Worm (Caenorhabditis elegans) whole organism, early embryonic: ENCODE measurements around the gene clec-183.

Experiments
- B0310.2 ChIP-seq: sonication (generic microtip); optimal IDR thresholded peaks from 2 replicates; lab custom pipeline; 2016; ENCODE audit warnings: mild to moderate bottlenecking, missing genetic modification characterization, missing compliant biosample characterization
- F13C5.2 ChIP-seq: sonication (generic microtip); optimal IDR thresholded peaks from 2 replicates; lab custom pipeline; 2017; ENCODE audit warnings: mild to moderate bottlenecking, missing genetic modification characterization, inconsistent platforms, missing compliant biosample characterization
- aly-1 ChIP-seq: sonication (generic microtip); optimal IDR thresholded peaks from 2 replicates; lab custom pipeline; 2016; ENCODE audit warnings: missing genetic modification characterization, missing compliant biosample characterization
- ama-1 ChIP-seq: fragments of 150-350 bp; optimal IDR thresholded peaks from 2 replicates; lab custom pipeline; 2014
- ceh-13 ChIP-seq: fragments of 200-800 bp; sonication (Bioruptor generic); optimal IDR thresholded peaks from 2 replicates; lab custom pipeline; 2018; ENCODE audit warnings: mild to moderate bottlenecking, missing genetic modification characterization, missing compliant biosample characterization
- ceh-36 ChIP-seq: sonication (generic microtip); optimal IDR thresholded peaks from 2 replicates; lab custom pipeline; 2016; ENCODE audit warnings: missing genetic modification characterization, inconsistent platforms, missing compliant biosample characterization
- ets-7 ChIP-seq: sonication (generic microtip); optimal IDR thresholded peaks from 2 replicates; lab custom pipeline; 2016; ENCODE audit warnings: missing genotype, missing genetic modification characterization, missing compliant biosample characterization
- flt-1 ChIP-seq: fragments of 200-800 bp; sonication (Bioruptor generic); IDR thresholded peaks from 2 replicates; pipeline ENCODE4 v1.3.6; 2022; ENCODE audit warnings: missing genetic modification characterization, missing compliant biosample characterization
- hmbx-1 ChIP-seq: sonication (generic microtip); optimal IDR thresholded peaks from 2 replicates; lab custom pipeline; 2016; ENCODE audit warnings: mild to moderate bottlenecking, missing genetic modification characterization, missing compliant biosample characterization
- hmg-4 ChIP-seq: fragments of 200-800 bp; sonication (Bioruptor generic); optimal IDR thresholded peaks from 2 replicates; lab custom pipeline; 2018; ENCODE audit warnings: mild to moderate bottlenecking, missing genetic modification characterization, missing compliant biosample characterization
- hnd-1 ChIP-seq: sonication (generic microtip); optimal IDR thresholded peaks from 2 replicates; lab custom pipeline; 2016; ENCODE audit warnings: missing genetic modification characterization, missing compliant biosample characterization
- pes-1 ChIP-seq: fragments of 200-800 bp; sonication (Bioruptor generic); IDR thresholded peaks from 2 replicates; pipeline ENCODE4 v1.3.6; 2022; ENCODE audit warnings: missing genetic modification reagents, missing genetic modification characterization, missing compliant biosample characterization
- scrt-1 ChIP-seq: fragments of 200-800 bp; sonication (Bioruptor generic); IDR thresholded peaks from 2 replicates; pipeline ENCODE4 v1.3.6; 2022; ENCODE audit warnings: missing genetic modification characterization, missing compliant biosample characterization
- sea-1 ChIP-seq: fragments of 200-800 bp; sonication (Bioruptor generic); conservative IDR thresholded peaks from 2 replicates; pipeline ENCODE4 v1.3.6; 2022; ENCODE audit warnings: missing genetic modification characterization, missing compliant biosample characterization
- tbx-11 ChIP-seq: fragments of 200-800 bp; sonication (Bioruptor generic); IDR thresholded peaks from 2 replicates; pipeline ENCODE4 v1.3.6; 2022; ENCODE audit warnings: missing genetic modification characterization, missing compliant biosample characterization
- tbx-37 ChIP-seq: fragments of 200-800 bp; sonication (Bioruptor generic); conservative IDR thresholded peaks from 2 replicates; pipeline ENCODE4 v1.3.6; 2022; ENCODE audit warnings: missing genetic modification reagents, missing genetic modification characterization, missing compliant biosample characterization
- tra-4 ChIP-seq: sonication (generic microtip); optimal IDR thresholded peaks from 2 replicates; lab custom pipeline; 2017; ENCODE audit warnings: missing genetic modification characterization, missing compliant biosample characterization

Gene clec-183

DNA sequence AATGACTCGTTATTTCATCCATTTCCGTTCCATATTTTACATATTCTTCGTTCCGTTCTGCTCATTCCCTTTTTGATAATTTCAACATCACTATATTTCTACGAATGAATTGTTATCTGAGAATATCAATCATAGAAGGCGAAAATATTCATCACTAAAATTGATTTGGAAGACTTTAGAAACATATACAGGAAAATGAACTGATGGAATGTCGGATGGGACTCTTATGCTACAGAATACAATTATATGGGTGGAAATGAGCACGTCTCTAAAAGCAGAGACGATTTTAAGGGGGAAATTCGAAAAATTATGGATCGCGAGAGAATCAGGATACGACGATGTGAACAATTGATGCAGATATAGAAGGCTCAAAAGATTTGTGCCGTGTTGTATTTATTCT, 7.8 kb upstream of the clec-183 start:
- TF ChIP-seq hmg-4 (GFP tag; lab: Kevin White, UChicago) (no peak), scrt-1 (GFP tag; lab: Robert Waterston, UW) (no peak), B0310.2 (tag; lab: Kevin White, UChicago) (no peak), tbx-11 (no peak)

DNA sequence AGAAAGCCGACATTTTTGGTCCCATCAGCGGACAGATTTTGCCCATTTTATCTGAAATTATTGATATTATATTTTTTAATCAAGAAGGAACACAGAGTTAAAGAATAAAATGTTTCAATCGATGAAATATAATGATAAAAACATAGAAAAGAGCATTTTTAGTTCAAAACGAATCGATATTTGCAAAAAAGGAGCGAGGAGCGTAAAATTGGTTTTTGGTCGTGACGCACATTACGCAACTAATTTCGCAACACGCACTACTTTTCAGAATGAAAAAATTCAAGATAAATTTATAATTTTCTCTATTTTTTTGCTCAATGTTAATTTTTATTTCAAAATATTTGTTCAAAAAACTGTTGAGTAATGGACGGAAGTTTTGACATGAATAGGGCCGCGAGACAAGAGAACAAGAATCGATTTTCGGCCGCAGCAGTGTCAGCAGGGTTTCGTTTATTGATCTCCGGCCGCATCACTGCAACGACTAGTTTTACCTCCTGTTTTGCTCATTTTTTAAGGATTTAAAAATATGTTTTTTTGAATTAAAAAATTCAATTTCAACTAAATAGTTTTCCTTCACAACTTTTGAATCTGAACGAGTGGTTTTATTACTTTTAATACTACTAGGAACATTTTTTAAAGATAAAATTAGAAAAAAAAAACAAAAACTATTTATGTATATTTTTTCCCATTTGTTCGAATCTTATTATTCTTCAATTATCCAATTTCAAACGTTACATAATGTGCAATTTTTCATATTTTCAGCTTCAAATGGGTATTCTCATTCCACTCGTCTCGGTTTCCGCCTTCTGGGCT, 6.6 kb upstream of the clec-183 start, which contains the start of the genes F49C12.12 and vha-17:
Gene F49C12.12, minus strand, starts transcription at position 51 of the 813 bp plus-strand sequence.
Gene vha-17, plus strand, starts transcription at position 763 of the 813 bp plus-strand sequence.
- TF ChIP-seq flt-1 (no peak), ceh-13 (GFP tag; lab: Kevin White, UChicago) (no peak), aly-1 (no peak), hmg-4 (GFP tag; lab: Kevin White, UChicago) (no peak), hmbx-1 (no peak), sea-1 (no peak), F13C5.2 (tag; lab: Kevin White, UChicago) (no peak), tbx-37 (GFP tag; lab: Robert Waterston, UW) (no peak), ama-1 (no peak), tra-4 (tag; lab: Kevin White, UChicago) (no peak), scrt-1 (GFP tag; lab: Robert Waterston, UW) (no peak)

DNA sequence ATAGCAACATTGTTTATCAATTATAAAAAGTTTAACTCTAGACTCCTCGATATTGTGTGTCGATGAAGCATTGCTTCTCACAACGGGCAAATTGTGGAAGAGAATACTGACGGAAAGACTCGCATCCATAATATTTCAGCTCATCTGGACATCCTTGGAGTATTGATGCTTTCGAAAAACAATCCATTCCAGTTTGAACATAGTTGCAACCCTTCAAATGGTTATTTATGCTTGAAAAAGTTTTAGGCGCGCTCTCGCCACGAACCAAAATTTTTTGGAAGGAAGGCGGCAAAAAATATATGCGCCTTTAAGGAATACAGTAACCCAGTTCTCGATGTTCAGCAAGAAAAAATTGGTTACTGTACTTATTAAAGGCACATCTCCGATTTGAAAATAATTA, 5.3 kb upstream of the clec-183 start:
- TF ChIP-seq tra-4 (tag; lab: Kevin White, UChicago), result no peak

DNA sequence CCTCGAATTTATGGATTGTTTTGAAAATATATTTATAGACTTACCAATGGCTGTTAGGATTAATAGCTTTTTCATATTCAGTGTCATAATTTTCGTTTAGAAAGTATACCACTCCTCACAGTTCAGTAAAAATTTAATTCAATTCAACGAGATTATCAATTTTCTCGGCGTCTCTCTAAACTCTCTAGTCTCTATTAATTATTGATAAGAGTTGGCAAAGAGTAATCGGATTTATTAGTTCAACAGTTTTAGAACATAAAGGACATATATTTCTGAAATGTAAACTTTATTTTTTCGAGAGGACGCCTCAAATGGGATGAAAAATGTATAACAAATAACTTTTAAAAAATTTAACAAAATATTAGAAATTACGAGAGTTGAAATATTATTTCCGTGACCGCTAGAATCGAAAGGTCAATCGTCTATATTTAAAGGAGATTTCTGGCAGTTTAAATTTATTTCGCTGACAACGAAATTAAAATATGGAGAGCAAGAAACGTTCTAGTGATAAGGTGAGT, 3.8 kb upstream of the clec-183 start, which contains the start of the genes nspg-11 and F49C12.15:
Gene nspg-11, minus strand, starts transcription at position 101 of the 518 bp plus-strand sequence.
Gene F49C12.15, plus strand, starts transcription at position 468 of the 518 bp plus-strand sequence.
- no peak for TF ChIP-seq hmbx-1
- TF ChIP-seq B0310.2 (tag; lab: Kevin White, UChicago), result no peak
- no peak for TF ChIP-seq hmg-4 (GFP tag; lab: Kevin White, UChicago)
- no peak for TF ChIP-seq hnd-1 (tag; lab: Kevin White, UChicago)
- no peak for TF ChIP-seq ceh-13 (GFP tag; lab: Kevin White, UChicago)
- TF ChIP-seq aly-1, result no peak
- no peak for TF ChIP-seq flt-1
- no peak for TF ChIP-seq ceh-36 (tag; lab: Kevin White, UChicago)
- no peak for TF ChIP-seq F13C5.2 (tag; lab: Kevin White, UChicago)
- no peak for TF ChIP-seq ama-1
- no peak for TF ChIP-seq tra-4 (tag; lab: Kevin White, UChicago)
- TF ChIP-seq tbx-37 (GFP tag; lab: Robert Waterston, UW), result no peak

DNA sequence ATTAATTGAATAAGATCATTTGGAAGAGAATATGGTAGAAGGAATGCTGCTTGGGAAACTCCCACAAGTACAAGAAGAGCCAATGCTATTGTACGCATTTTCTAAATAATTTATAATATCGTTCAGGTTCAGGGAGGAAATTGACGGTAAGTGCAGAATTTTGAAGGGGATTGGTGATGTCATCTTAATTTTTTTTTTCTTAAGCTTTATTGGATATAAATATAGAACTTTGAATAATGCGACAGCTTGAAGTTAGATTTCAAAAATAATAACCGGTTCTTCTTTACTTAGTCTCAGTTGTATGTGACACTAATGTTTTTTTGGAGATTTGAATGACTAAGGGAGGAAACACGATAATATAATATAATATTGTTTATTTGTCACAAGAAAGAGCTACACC, 2.9 kb downstream of the clec-183 start, which contains the start of gene nspg-7.1:
Gene nspg-7.1, minus strand, starts transcription at position 101 of the 400 bp plus-strand sequence.
- TF ChIP-seq F13C5.2 (tag; lab: Kevin White, UChicago) (no peak), ets-7 (tag; lab: Kevin White, UChicago) (no peak), tbx-11 (no peak), hmg-4 (GFP tag; lab: Kevin White, UChicago) (no peak), pes-1 (no peak), aly-1 (no peak), tra-4 (tag; lab: Kevin White, UChicago) (no peak), tbx-37 (GFP tag; lab: Robert Waterston, UW) (no peak), ceh-13 (GFP tag; lab: Kevin White, UChicago) (no peak)

DNA sequence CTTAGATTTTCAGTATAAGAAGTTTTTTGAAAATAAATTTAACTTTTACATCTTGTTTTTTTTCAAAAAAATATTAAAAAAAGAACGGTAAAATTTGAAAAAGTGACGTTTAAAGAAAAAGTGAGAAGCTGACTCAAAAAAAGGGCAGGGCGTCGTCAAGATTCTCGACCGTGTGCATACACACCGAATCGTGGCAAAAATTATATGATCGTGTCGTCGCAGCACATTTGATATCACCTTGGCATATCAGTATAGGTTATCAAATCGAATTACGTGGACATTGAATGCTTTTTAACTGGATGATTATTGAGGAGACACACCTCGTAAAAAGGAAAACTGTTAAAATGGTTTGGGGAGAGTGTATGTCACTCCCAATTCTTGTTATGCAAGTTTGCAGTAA, 5.2 kb downstream of the clec-183 start:
- TF ChIP-seq tra-4 (tag; lab: Kevin White, UChicago), result no peak
- TF ChIP-seq ama-1, result no peak
- no peak for TF ChIP-seq tbx-37 (GFP tag; lab: Robert Waterston, UW)
- TF ChIP-seq ceh-36 (tag; lab: Kevin White, UChicago), result no peak
- TF ChIP-seq ets-7 (tag; lab: Kevin White, UChicago), result no peak
- TF ChIP-seq hmbx-1, result no peak
- no peak for TF ChIP-seq pes-1

DNA sequence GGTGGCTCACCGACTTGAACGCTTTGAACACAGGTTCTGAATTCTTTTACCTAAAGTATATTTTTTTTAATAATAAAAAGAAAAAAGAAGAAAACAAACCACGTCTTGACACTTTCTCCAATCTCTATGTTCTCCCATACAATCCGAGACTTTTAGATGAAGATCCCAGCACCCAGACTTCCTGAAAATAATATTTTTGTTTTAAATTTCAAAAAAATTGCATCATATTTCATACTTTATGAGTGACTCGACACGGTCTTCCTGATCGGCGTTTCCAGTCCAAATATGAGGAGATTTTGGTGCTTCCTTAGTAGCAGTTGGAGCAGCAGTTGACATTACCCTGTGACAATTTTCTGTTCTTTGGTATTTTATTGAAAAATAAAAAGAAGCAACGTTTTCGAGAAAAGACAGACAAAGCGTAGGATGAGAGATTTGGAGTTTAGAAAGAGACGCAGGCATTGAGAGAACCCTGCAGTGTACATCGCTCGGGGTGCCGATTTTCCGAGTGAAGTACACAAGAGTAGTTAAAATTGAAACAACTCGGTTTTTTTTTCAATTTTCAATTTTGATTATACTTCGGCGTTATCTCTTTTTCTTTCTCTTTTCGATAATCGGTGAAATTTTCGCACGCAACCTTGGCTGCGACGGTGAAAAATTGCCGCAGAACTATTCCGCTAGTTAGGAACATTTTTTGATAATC, 7.9 kb downstream of the clec-183 start, which contains the start of the genes coa-4 and T20D3.14:
Gene coa-4, minus strand, starts transcription at position 51 of the 700 bp plus-strand sequence.
Gene T20D3.14, minus strand, starts transcription at position 358 of the 700 bp plus-strand sequence.
- TF ChIP-seq hmbx-1 (no peak), scrt-1 (GFP tag; lab: Robert Waterston, UW) (no peak), hnd-1 (tag; lab: Kevin White, UChicago) (no peak), tra-4 (tag; lab: Kevin White, UChicago) (no peak), ets-7 (tag; lab: Kevin White, UChicago) (no peak), tbx-11 (no peak), pes-1 (no peak), F13C5.2 (tag; lab: Kevin White, UChicago) (no peak), ceh-13 (GFP tag; lab: Kevin White, UChicago) (no peak), hmg-4 (GFP tag; lab: Kevin White, UChicago) (no peak), sea-1 (no peak), flt-1 (no peak)
